Worm (Caenorhabditis elegans): Measurements from ENCODE around the gene bath-36.

The bath-36 gene

DNA sequence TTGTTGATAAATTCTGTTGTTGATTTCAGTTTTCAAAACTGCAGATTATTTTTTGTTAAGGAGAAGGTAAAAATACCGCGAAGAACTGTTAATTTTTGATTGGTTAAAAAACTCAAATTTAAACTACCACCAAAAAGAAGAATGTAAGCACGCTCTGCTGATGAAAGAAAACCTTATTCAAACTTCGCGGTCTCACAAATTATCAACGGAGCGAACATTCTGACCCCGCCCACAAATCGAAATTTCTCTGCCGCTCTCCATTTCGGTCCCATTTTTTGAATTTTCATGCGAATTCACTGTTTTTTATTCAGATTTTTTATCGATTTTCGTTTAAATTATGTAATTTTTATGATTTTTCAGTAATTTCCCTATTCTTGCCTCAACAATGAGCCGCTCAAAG, 1.9 kb downstream of the bath-36 start, which contains the start of gene cyn-3 (continued):
- no peak for TF ChIP-seq unc-62 (GFP tag; optimal IDR thresholded peaks at IDR 0.05)
- TF ChIP-seq Y53F4B.3 (GFP tag; IDR thresholded peaks at IDR 0.05), result no peak
- TF ChIP-seq hmg-20 (GFP tag; IDR thresholded peaks at IDR 0.05), result no peak
- no peak for TF ChIP-seq mel-28 (tag; optimal IDR thresholded peaks at IDR 0.05; ENCODE audit: borderline replicate concordance)
- TF ChIP-seq Y95B8A.8 (GFP tag; IDR thresholded peaks at IDR 0.05), result no peak
- TF ChIP-seq lag-1 (GFP tag; IDR thresholded peaks at IDR 0.05), result no peak
- peak; percentile 98 for TF ChIP-seq mcd-1 (GFP tag; IDR thresholded peaks at IDR 0.05)
- no peak for TF ChIP-seq akir-1 (GFP tag; optimal IDR thresholded peaks at IDR 0.05)
- peak; percentile 71; the same call in 1 of the 2 replicates for TF ChIP-seq ekl-4 (GFP tag; IDR thresholded peaks at IDR 0.05)
- no peak for TF ChIP-seq cebp-1 (GFP tag; IDR thresholded peaks at IDR 0.05)
- peak; percentile 67 for TF ChIP-seq cebp-1 (tag; optimal IDR thresholded peaks at IDR 0.05)
- TF ChIP-seq ccch-3 (GFP tag; optimal IDR thresholded peaks at IDR 0.05), result no peak
- TF ChIP-seq egl-18 (GFP tag; IDR thresholded peaks at IDR 0.05), result no peak
- TF ChIP-seq ceh-40 (GFP tag; IDR thresholded peaks at IDR 0.05), result no peak
- peak; percentile 83 for TF ChIP-seq attf-5 (GFP tag; optimal IDR thresholded peaks at IDR 0.05)
- peak; percentile 90 for TF ChIP-seq efl-1 (GFP tag; optimal IDR thresholded peaks at IDR 0.05)
- TF ChIP-seq attf-6 (GFP tag; IDR thresholded peaks at IDR 0.05), result peak; percentile 50; the same call in 1 of the 2 replicates
- peak; percentile 14 for TF ChIP-seq ztf-18 (tag; optimal IDR thresholded peaks at IDR 0.05)
- TF ChIP-seq attf-3 (GFP tag; conservative IDR thresholded peaks at IDR 0.05), result 0 out of 2 replicates have a peak, but pooled peaks have one; percentile 39
- TF ChIP-seq snpc-3.4 (tag; optimal IDR thresholded peaks at IDR 0.05), result peak; percentile 69
- TF ChIP-seq B0336.3 (GFP tag; IDR thresholded peaks at IDR 0.05), result 0 out of 2 replicates have a peak, but pooled peaks have one; percentile 16
- TF ChIP-seq nfya-1 (tag; optimal IDR thresholded peaks at IDR 0.05; ENCODE audit: borderline replicate concordance, insufficient read depth), result no peak
- peak; percentile 99 for TF ChIP-seq lin-54 (GFP tag; optimal IDR thresholded peaks at IDR 0.05)
- no peak for TF ChIP-seq B0035.1 (tag; optimal IDR thresholded peaks at IDR 0.05)
- TF ChIP-seq snpc-1.1 (tag; optimal IDR thresholded peaks at IDR 0.05; ENCODE audit: insufficient read depth), result peak; percentile 46
- TF ChIP-seq nhr-90 (tag; optimal IDR thresholded peaks at IDR 0.05), result no peak
- peak; percentile 54 for TF ChIP-seq hmg-1.2 (GFP tag; IDR thresholded peaks at IDR 0.05)
- TF ChIP-seq lin-35 (GFP tag; optimal IDR thresholded peaks at IDR 0.05), result peak; percentile 64 to 96 (median 65)
- peak; percentile 30 for TF ChIP-seq xnd-1 (tag; optimal IDR thresholded peaks at IDR 0.05)
- TF ChIP-seq tlf-1 (GFP tag; optimal IDR thresholded peaks at IDR 0.05), result peak; percentile 46
- TF ChIP-seq tbp1 (GFP tag; optimal IDR thresholded peaks at IDR 0.05), result peak; percentile 56
- no peak for TF ChIP-seq rec-8 (tag; optimal IDR thresholded peaks at IDR 0.05)
- no peak for TF ChIP-seq hlh-26 (GFP tag; conservative IDR thresholded peaks at IDR 0.05)
- TF ChIP-seq F55B11.4 (tag; optimal IDR thresholded peaks at IDR 0.05; ENCODE audit: borderline replicate concordance, insufficient read depth), result no peak
- no peak for TF ChIP-seq let-607 (tag; optimal IDR thresholded peaks at IDR 0.05)
- no peak for TF ChIP-seq gei-17 (GFP tag; optimal IDR thresholded peaks at IDR 0.05)
- no peak for TF ChIP-seq nhr-120 (GFP tag; IDR thresholded peaks at IDR 0.05)
- no peak for TF ChIP-seq nfya-2 (GFP tag; IDR thresholded peaks at IDR 0.05)
- TF ChIP-seq ama-1 (optimal IDR thresholded peaks at IDR 0.05), result no peak
- TF ChIP-seq ama-1 (GFP tag; optimal IDR thresholded peaks at IDR 0.05), result no peak
- no peak for TF ChIP-seq nhr-27 (tag; optimal IDR thresholded peaks at IDR 0.05)
- TF ChIP-seq ceh-79 (tag; optimal IDR thresholded peaks at IDR 0.05), result no peak
- no peak for TF ChIP-seq lin-26 (GFP tag; IDR thresholded peaks at IDR 0.05)
- TF ChIP-seq K12H6.12 (tag; optimal IDR thresholded peaks at IDR 0.05), result peak; percentile 45
- no peak for TF ChIP-seq him-1 (tag; optimal IDR thresholded peaks at IDR 0.05)
- no peak for TF ChIP-seq atf-7 (tag; optimal IDR thresholded peaks at IDR 0.05)
- TF ChIP-seq madf-6 (GFP tag; IDR thresholded peaks at IDR 0.05), result peak; percentile 85
- TF ChIP-seq dox-1 (GFP tag; IDR thresholded peaks at IDR 0.05), result peak; percentile 75
- no peak for TF ChIP-seq F57C9.4 (tag; optimal IDR thresholded peaks at IDR 0.05)
